Worm (Caenorhabditis elegans): ENCODE results near the gene wdr-60.

Gene wdr-60

DNA sequence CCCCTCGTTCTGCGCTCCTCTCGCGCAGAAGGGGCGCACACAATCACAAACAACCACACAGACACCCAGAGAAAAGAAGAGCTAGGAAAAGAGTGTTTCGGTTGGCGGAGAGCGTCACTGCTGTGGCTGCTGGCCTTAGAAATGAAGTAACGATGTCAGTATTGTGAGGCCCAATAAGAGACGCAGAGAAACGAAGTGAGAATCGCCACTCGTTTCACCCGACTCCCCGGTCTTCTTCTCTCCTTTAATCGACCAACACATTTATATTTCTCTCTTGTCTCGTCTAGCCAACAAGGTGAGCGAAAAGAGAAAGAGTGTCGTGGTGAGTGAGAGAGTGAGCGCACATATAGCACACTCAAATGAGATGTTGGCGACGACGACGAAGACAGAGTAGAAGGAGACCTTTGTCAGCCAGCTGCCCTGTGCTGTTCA lies 26.9 kb downstream of the wdr-60 start:
- TF ChIP-seq dao-5 (tag; optimal IDR thresholded peaks at IDR 0.05) (no peak), him-1 (tag; optimal IDR thresholded peaks at IDR 0.05) (peak; percentile 67), W03F9.2 (tag; optimal IDR thresholded peaks at IDR 0.05) (peak; percentile 57)

DNA sequence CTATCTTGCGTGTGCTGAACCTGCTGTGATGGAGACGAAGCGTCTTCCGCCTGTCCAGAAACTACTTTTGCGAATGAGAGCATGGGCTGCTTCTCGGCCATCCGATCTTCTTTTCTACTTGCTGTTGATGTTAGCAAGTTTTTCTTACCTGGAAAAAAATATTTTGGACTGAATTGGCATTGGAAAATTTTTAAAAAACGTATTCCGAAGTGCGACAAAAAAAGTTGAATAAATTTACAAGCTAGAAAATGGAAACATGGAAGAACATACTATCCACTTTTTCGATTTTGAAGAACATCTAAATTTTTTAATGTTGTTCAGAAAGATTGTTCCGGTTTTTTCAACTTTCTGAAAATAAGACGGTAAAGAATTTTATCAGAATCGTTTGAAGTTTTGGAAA lies 30.5 kb downstream of the wdr-60 start, which contains the start of gene larp-1:
larp-1 (minus strand) TSS at position 101 of the 400 bp plus-strand sequence.
- no peak for TF ChIP-seq W03F9.2 (tag; optimal IDR thresholded peaks at IDR 0.05)
- no peak for TF ChIP-seq dao-5 (tag; optimal IDR thresholded peaks at IDR 0.05)
- TF ChIP-seq him-1 (tag; optimal IDR thresholded peaks at IDR 0.05): no peak

DNA sequence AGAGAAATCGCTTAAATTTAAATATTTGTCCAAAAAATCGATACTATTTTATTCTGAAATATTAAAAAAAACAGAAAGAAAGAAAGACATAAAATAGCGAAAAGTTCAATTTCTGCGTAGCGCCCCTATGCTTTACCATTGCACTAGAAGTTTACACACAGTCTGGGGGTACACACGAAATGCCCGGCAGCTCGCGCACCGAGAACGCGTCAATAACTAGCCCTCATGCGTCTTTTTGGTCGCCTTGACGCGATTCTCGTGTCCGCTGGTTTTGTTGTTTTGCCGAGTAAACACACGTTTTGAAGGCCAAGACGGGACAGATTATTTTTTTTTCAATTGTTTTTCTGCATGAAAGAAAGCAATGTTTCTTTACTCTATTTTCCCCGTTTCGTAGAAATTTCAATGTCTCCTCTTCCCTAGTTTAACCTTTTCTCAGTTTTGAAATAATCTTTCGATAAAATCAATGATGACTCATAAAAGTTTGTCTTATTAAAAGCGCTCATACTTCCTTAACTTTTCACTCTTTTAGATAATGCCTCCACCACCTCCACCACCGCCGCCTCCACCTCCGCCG lies 31.2 kb downstream of the wdr-60 start, which contains the start of gene wip-1:
wip-1 (plus strand) TSS at position 524 of the 574 bp plus-strand sequence.
- TF ChIP-seq him-1 (tag; optimal IDR thresholded peaks at IDR 0.05) (peak; percentile 98), W03F9.2 (tag; optimal IDR thresholded peaks at IDR 0.05) (peak; percentile 98), dao-5 (tag; optimal IDR thresholded peaks at IDR 0.05) (peak; percentile 72)

DNA sequence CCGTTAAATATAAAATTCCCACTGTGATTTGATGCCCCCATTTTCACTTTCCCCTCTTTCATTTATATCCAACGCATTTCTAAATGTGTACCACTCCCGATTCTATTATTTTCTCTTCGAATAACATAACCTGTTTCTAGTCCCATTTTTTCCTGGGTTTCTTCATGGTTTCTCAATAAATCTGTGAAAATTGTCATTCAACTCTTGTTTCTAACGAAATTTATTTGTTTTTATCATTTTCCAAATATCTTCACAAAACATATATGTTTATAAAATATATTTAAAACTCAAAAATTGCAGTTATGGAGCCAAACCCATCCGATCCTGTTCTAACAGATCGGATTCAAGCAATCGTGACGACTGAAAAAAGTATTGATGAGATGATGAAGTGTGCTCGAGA lies 33.9 kb downstream of the wdr-60 start, which contains the start of gene mdt-11:
mdt-11 (plus strand) TSS at position 301 of the 400 bp plus-strand sequence.
- TF ChIP-seq W03F9.2 (tag; optimal IDR thresholded peaks at IDR 0.05): no peak
- TF ChIP-seq dao-5 (tag; optimal IDR thresholded peaks at IDR 0.05): no peak

DNA sequence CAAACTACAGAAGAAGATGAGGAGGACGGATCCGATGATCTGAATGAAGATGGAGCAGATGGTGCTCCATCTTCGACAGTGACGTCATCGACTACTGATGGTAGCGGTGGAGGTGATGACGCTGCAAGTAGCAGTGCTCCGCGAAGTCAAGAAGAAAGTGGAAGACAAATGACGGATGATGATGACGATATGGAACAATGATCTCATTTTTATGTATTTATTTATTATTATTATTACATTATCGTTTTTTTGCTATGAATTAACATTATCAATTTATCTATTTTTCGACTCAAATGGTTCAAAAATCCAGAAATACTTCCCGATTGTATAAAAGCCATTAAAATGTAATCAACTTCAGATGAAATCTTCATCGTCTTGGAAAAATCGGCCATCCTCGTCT lies 34.7 kb downstream of the wdr-60 start, which contains the start of gene R144.3:
R144.3 (plus strand) TSS at position 301 of the 400 bp plus-strand sequence.
- TF ChIP-seq dao-5 (tag; optimal IDR thresholded peaks at IDR 0.05) (no peak), W03F9.2 (tag; optimal IDR thresholded peaks at IDR 0.05) (no peak), him-1 (tag; optimal IDR thresholded peaks at IDR 0.05) (no peak)

DNA sequence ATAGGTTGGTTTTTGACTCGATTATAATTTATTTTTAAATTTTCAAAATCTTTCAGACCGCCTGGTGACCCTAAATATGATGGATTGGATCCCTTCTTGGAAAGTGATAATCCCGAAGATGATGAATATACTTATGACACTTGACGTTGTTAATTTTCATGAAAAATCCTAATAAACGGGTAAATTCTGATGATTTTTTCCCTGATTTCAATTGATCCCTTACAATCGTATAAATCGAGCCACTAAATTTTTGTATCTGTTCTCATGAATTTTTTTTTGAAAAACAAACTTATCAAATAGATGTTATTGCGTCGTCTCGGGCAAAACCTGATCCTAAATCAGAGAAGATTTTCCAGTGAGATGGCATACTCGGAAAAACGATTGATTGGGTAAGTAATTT lies 36.0 kb downstream of the wdr-60 start, which contains the start of gene R144.13:
R144.13 (plus strand) TSS at position 301 of the 400 bp plus-strand sequence.
- TF ChIP-seq W03F9.2 (tag; optimal IDR thresholded peaks at IDR 0.05) (no peak), him-1 (tag; optimal IDR thresholded peaks at IDR 0.05) (no peak), dao-5 (tag; optimal IDR thresholded peaks at IDR 0.05) (no peak)

DNA sequence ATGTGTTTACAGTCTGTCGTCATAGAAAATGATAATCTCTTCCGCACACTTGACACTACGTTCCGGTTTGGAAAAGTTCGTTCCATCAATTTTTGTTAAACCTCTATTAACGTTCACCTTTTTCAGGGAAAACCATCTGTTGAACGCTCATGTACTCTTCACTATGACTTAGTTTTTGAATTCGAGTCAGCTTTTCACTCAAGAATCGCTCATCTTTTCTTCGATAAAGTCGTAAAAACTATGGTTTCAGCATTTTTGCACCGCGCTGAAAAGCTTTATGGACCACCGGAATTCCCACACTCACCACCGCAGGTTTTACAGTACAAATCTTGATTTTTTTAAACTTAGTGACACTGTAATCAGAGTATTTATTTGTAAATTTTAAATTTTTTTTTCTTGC lies 36.6 kb downstream of the wdr-60 start:
- no peak for TF ChIP-seq him-1 (tag; optimal IDR thresholded peaks at IDR 0.05)
- TF ChIP-seq dao-5 (tag; optimal IDR thresholded peaks at IDR 0.05): no peak
- TF ChIP-seq W03F9.2 (tag; optimal IDR thresholded peaks at IDR 0.05): no peak

DNA sequence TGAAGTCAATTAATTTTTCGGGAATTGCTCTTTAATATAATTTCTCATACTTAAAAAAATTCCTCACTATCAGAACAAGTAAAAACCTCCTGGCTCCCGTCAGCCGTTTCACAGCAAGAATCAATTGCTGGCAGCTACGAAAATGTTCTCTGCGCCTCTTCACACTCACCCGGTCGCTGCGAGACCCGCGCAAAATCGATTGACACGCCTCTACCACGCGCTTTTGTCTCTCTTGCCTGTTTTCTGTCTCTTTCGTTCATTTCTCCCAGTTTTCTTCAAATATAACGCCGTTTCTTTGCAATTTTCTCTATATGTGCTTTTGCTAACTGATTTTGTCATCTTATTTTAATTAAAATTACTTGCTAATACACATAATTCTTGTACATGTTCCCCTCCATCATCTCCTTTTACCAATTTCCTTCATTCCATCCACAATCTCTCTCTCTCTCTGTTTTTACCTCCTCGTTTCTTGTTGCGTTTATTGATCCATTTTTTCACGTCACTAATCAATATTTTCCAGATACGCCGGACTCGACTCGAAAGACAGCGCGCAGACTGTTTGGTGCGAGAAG lies 37.5 kb downstream of the wdr-60 start, which contains the start of gene pcf-11:
pcf-11 (plus strand) TSS at position 522 of the 572 bp plus-strand sequence.
- peak; percentile 34 for TF ChIP-seq W03F9.2 (tag; optimal IDR thresholded peaks at IDR 0.05)
- TF ChIP-seq dao-5 (tag; optimal IDR thresholded peaks at IDR 0.05): no peak

DNA sequence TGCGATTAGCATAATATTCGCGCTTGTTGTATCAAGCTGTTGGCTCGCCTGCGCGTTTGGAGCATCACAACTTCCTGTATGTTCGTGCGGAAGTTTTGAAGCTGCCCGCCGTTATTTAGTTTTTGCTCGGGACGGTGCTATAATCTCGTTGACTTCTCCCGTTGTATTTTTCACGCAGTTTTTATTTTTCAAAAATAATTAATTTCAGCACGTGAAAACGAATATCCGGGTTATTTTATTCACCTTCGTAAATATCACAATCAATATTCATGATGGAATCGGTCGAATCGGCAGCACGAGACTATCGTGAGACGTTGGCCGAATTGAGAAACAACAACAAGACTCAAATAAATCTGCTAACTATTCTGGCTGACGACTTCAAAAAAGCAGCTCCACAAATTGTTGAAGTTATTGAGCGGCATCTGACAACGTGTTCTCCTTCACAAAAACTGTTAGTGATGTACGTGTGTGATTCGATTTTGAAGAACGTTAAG lies 38.2 kb downstream of the wdr-60 start:
- TF ChIP-seq W03F9.2 (tag; optimal IDR thresholded peaks at IDR 0.05): no peak
- TF ChIP-seq him-1 (tag; optimal IDR thresholded peaks at IDR 0.05): no peak
- TF ChIP-seq dao-5 (tag; optimal IDR thresholded peaks at IDR 0.05): no peak

DNA sequence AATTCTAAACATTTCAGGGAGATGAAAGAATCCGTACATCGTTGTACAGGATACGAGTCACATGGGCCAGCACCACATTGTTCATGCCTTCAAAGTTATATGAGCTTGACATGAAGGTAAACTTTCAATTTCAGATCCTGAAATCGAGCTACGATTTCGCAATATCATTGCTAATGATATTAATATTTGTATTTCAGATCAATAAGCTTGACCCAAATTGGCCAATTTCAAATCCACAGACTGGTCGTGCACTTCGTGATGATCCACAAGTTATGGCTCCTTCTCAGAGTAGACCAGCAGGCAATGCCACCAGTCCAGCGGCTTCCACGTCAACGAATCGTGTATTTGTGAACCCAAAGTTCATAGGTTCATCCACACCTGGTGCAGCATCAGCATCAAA lies 39.4 kb downstream of the wdr-60 start:
- TF ChIP-seq dao-5 (tag; optimal IDR thresholded peaks at IDR 0.05) (no peak), W03F9.2 (tag; optimal IDR thresholded peaks at IDR 0.05) (no peak), him-1 (tag; optimal IDR thresholded peaks at IDR 0.05) (no peak)

DNA sequence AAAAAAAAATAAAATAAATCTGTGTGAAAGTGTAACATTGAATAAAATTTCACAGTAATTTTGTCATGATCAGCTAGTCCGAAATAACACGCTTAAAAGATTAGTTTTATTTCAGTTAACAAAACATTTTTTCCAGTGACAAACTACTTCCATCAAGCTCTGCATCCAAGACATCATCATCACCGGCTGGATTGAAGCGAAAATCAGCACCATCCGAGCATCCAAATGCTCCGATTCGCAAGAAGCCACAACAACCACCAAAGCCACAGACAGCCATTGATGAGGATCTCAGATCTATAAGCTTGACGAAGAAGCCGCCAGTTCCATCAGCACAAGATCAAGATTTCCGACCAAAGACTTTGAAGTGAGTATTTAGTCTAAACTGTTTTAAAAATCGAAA lies 40.2 kb downstream of the wdr-60 start:
- TF ChIP-seq him-1 (tag; optimal IDR thresholded peaks at IDR 0.05): no peak
- no peak for TF ChIP-seq dao-5 (tag; optimal IDR thresholded peaks at IDR 0.05)
- no peak for TF ChIP-seq W03F9.2 (tag; optimal IDR thresholded peaks at IDR 0.05)

DNA sequence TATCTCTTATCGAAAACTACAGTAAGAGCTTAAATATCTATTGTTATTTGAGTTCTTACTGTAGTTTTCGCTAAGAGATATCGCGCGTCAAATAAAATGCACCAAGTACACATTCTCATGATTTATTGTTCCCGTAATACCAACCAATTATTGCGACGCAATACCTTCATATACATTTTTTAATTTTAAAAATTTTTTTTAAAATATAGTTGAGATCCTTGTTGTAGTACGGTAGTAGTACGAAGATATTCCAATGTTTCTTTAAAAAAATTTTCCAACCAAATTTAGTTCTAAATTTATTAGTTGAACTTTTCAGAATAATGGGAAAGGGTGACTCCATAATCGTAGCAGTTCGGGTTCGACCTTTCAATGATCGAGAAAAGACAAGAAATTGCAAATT lies 43.6 kb downstream of the wdr-60 start, which contains the start of gene klp-6:
klp-6 (plus strand) TSS at position 301 of the 400 bp plus-strand sequence.
- no peak for TF ChIP-seq him-1 (tag; optimal IDR thresholded peaks at IDR 0.05)
- TF ChIP-seq W03F9.2 (tag; optimal IDR thresholded peaks at IDR 0.05): no peak
- TF ChIP-seq dao-5 (tag; optimal IDR thresholded peaks at IDR 0.05): no peak

DNA sequence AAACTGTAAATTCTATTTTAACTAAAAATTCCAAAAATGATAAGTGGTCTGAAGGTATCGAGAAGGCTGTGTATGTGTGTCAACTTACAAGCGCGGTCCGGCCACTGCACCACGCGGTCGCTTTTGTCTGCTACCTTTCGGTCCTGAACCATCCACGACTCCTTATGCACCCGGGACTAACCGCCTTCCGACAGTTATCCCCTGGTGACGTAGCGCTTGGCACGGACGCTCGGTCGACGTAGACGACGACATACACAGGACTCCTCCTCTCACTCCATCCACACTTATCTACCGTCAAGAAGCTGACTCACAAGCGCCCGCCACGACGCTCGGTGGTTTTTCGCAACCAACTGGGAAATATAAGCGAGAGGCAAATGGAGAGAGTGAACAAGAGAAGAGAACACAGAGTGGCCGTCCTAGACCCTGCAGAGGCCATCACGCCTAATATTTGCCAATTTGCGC lies 44.4 kb downstream of the wdr-60 start:
- TF ChIP-seq him-1 (tag; optimal IDR thresholded peaks at IDR 0.05): peak; percentile 81
- peak; percentile 78 for TF ChIP-seq dao-5 (tag; optimal IDR thresholded peaks at IDR 0.05)

DNA sequence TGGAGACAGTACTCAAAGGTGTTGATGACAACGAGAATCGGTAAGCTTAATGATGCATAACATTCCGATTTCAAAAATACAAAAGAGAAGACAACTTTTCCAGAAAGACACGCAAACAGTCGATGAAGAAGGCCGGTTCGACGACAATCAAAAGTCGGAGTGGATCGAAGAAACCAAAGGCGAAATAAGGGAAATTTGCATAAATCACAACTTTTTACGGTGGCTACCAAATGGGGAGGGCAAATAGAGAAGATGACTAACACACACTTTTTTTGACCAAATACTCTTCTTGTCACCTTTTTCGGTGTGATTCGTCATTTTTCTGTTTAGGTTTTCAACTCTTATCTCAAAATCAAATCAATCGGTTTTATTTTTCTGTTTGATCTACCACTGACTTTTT lies 49.1 kb downstream of the wdr-60 start, which contains the start of gene C45G9.6:
C45G9.6 (plus strand) TSS at position 301 of the 400 bp plus-strand sequence.
- no peak for TF ChIP-seq him-1 (tag; optimal IDR thresholded peaks at IDR 0.05)
- TF ChIP-seq W03F9.2 (tag; optimal IDR thresholded peaks at IDR 0.05): no peak
- TF ChIP-seq dao-5 (tag; optimal IDR thresholded peaks at IDR 0.05): no peak

Measured in whole organism, L4/young adult.